Fruit fly (Drosophila melanogaster) whole organism, prepupa: ENCODE measurements around the gene CG44329.
A peak's percentile ranks its signal among the peaks of the same experiment; 100 is the strongest.

ENCODE experiments used
- Blimp-1 ChIP-seq: fragments of 200-800 bp; sonication (Bioruptor generic); optimal IDR thresholded peaks from 3 replicates; lab custom pipeline; 2017; ENCODE audit warnings: missing biosample characterization, missing genetic modification characterization, mild to moderate bottlenecking, moderate library complexity, missing genetic modification reagents
- CG10631 ChIP-seq: fragments of 200-800 bp; sonication (Bioruptor generic); optimal IDR thresholded peaks from 2 replicates; lab custom pipeline; 2016; ENCODE audit warnings: missing biosample characterization, missing genetic modification characterization
- CG10669 ChIP-seq: fragments of 200-800 bp; sonication (Bioruptor generic); optimal IDR thresholded peaks from 3 replicates; lab custom pipeline; 2018; ENCODE audit warnings: missing biosample characterization, mild to moderate bottlenecking, missing genetic modification characterization, moderate library complexity
- CG11294 ChIP-seq: fragments of 200-800 bp; sonication (Bioruptor generic); IDR thresholded peaks from 2 replicates; pipeline ENCODE4 v1.3.6; 2022; ENCODE audit warnings: missing biosample characterization, missing genetic modification characterization
- CG11762 ChIP-seq: fragments of 200-800 bp; sonication (Bioruptor generic); optimal IDR thresholded peaks from 3 replicates; lab custom pipeline; 2016; ENCODE audit warnings: missing biosample characterization, missing genetic modification characterization; ENCODE audit not compliant: insufficient read depth
- CG11902 ChIP-seq: fragments of 200-800 bp; sonication (Bioruptor generic); optimal IDR thresholded peaks from 3 replicates; lab custom pipeline; 2016; ENCODE audit warnings: missing biosample characterization, missing genetic modification characterization
- CG15336 ChIP-seq: fragments of 200-800 bp; sonication (Bioruptor generic); IDR thresholded peaks from 2 replicates; pipeline ENCODE4 v1.3.6; 2022; ENCODE audit warnings: missing biosample characterization, missing genetic modification characterization
- CG1621 ChIP-seq: fragments of 200-800 bp; sonication (Bioruptor generic); optimal IDR thresholded peaks from 3 replicates; lab custom pipeline; 2018; ENCODE audit warnings: missing biosample characterization, mild to moderate bottlenecking, missing genetic modification characterization
- CG16779 ChIP-seq: fragments of 200-800 bp; sonication (Bioruptor generic); optimal IDR thresholded peaks from 3 replicates; lab custom pipeline; 2017; ENCODE audit warnings: missing biosample characterization, mild to moderate bottlenecking, missing genetic modification characterization
- CG31627 ChIP-seq: fragments of 200-800 bp; sonication (Bioruptor generic); optimal IDR thresholded peaks from 3 replicates; lab custom pipeline; 2016; ENCODE audit warnings: missing biosample characterization, missing genetic modification characterization
- CG32006 ChIP-seq: fragments of 200-800 bp; sonication (Bioruptor generic); optimal IDR thresholded peaks from 3 replicates; lab custom pipeline; 2017; ENCODE audit warnings: missing biosample characterization, mild to moderate bottlenecking, missing genetic modification characterization
- CG34406 ChIP-seq: fragments of 200-800 bp; sonication (Bioruptor generic); optimal IDR thresholded peaks from 3 replicates; lab custom pipeline; 2016; ENCODE audit warnings: missing biosample characterization, missing genetic modification characterization
- CG3919 ChIP-seq: fragments of 200-800 bp; sonication (Bioruptor generic); optimal IDR thresholded peaks from 3 replicates; lab custom pipeline; 2016; ENCODE audit warnings: missing biosample characterization, missing genetic modification characterization
- CG4318 ChIP-seq: fragments of 200-800 bp; sonication (Bioruptor generic); optimal IDR thresholded peaks from 3 replicates; lab custom pipeline; 2017; ENCODE audit warnings: missing biosample characterization, mild to moderate bottlenecking, missing genetic modification characterization
- CG6163 ChIP-seq: fragments of 200-800 bp; sonication (Bioruptor generic); IDR thresholded peaks from 3 replicates; pipeline ENCODE4 v1.3.6; 2022; ENCODE audit warnings: missing biosample characterization, missing genetic modification characterization
- CG6276 ChIP-seq: fragments of 200-800 bp; sonication (Bioruptor generic); optimal IDR thresholded peaks from 2 replicates; lab custom pipeline; 2017; ENCODE audit warnings: missing biosample characterization, mild to moderate bottlenecking, missing genetic modification characterization
- CG6792 ChIP-seq: fragments of 200-800 bp; sonication (Bioruptor generic); optimal IDR thresholded peaks from 3 replicates; lab custom pipeline; 2016; ENCODE audit warnings: missing biosample characterization, missing genetic modification characterization
- CG6808 ChIP-seq: fragments of 200-800 bp; sonication (Bioruptor generic); optimal IDR thresholded peaks from 3 replicates; lab custom pipeline; 2017; ENCODE audit warnings: missing biosample characterization, missing genetic modification characterization, mild to moderate bottlenecking, moderate library complexity, missing genetic modification reagents
- CG8119 ChIP-seq: fragments of 200-800 bp; sonication (Bioruptor generic); IDR thresholded peaks from 3 replicates; pipeline ENCODE4 v1.3.6; 2022; ENCODE audit warnings: missing biosample characterization, missing genetic modification characterization
- CG8319 ChIP-seq: fragments of 200-800 bp; sonication (Bioruptor generic); optimal IDR thresholded peaks from 3 replicates; lab custom pipeline; 2016; ENCODE audit warnings: missing biosample characterization, missing genetic modification characterization
- CG8632 ChIP-seq: fragments of 200-800 bp; sonication (Bioruptor generic); optimal IDR thresholded peaks from 3 replicates; lab custom pipeline; 2016; ENCODE audit warnings: missing biosample characterization, missing genetic modification characterization
- CG9139 ChIP-seq: fragments of 200-800 bp; sonication (Bioruptor generic); optimal IDR thresholded peaks from 3 replicates; lab custom pipeline; 2017; ENCODE audit warnings: missing biosample characterization, mild to moderate bottlenecking, missing genetic modification characterization
- Eip75B ChIP-seq: fragments of 200-800 bp; sonication (Bioruptor generic); optimal IDR thresholded peaks from 3 replicates; lab custom pipeline; 2016; ENCODE audit warnings: missing biosample characterization, missing genetic modification characterization
- Eip78C ChIP-seq: fragments of 200-800 bp; sonication (Bioruptor generic); peaks from one replicate; lab custom pipeline; 2016; ENCODE audit warnings: missing biosample characterization, missing genetic modification characterization
- Eip93F ChIP-seq: fragments of 200-800 bp; sonication (Bioruptor generic); optimal IDR thresholded peaks from 2 replicates; lab custom pipeline; 2016; ENCODE audit warnings: missing biosample characterization, mild to moderate bottlenecking, missing genetic modification characterization
- Ets21C ChIP-seq: fragments of 200-800 bp; sonication (Bioruptor generic); optimal IDR thresholded peaks from 3 replicates; lab custom pipeline; 2016; ENCODE audit warnings: missing biosample characterization, missing genetic modification characterization
- Ets96B ChIP-seq: fragments of 200-800 bp; optimal IDR thresholded peaks from 2 replicates; lab custom pipeline; 2019; ENCODE audit warnings: missing biosample characterization, mild to moderate bottlenecking, missing genetic modification characterization, moderate library complexity
- Gug ChIP-seq: fragments of 200-800 bp; sonication (Bioruptor generic); IDR thresholded peaks from 2 replicates; pipeline ENCODE4 v1.3.6; 2022; ENCODE audit warnings: missing biosample characterization, missing genetic modification characterization
- Hr38 ChIP-seq: sonication (Bioruptor generic); optimal IDR thresholded peaks from 2 replicates; lab custom pipeline; 2016; ENCODE audit warnings: missing biosample characterization, missing genetic modification characterization
- Hr39 ChIP-seq: fragments of 200-800 bp; sonication (Bioruptor generic); optimal IDR thresholded peaks from 2 replicates; lab custom pipeline; 2016; ENCODE audit warnings: missing biosample characterization, missing genetic modification characterization
- Lpt ChIP-seq: fragments of 200-800 bp; sonication (Bioruptor generic); optimal IDR thresholded peaks from 3 replicates; lab custom pipeline; 2016; ENCODE audit warnings: missing biosample characterization, missing genetic modification characterization
- Met ChIP-seq: fragments of 200-800 bp; sonication (Bioruptor generic); optimal IDR thresholded peaks from 3 replicates; lab custom pipeline; 2016; ENCODE audit warnings: missing biosample characterization, missing genetic modification characterization
- Smox ChIP-seq: fragments of 200-800 bp; sonication (Bioruptor generic); optimal IDR thresholded peaks from 3 replicates; lab custom pipeline; 2016; ENCODE audit warnings: missing biosample characterization, missing genetic modification characterization
- Sox102F ChIP-seq: fragments of 200-800 bp; sonication (Bioruptor generic); optimal IDR thresholded peaks from 2 replicates; lab custom pipeline; 2016; ENCODE audit warnings: missing biosample characterization, mild to moderate bottlenecking, missing genetic modification characterization
- Sox15 ChIP-seq: fragments of 200-800 bp; sonication (Bioruptor generic); optimal IDR thresholded peaks from 3 replicates; lab custom pipeline; 2016; ENCODE audit warnings: missing biosample characterization, missing genetic modification characterization
- acj6 ChIP-seq: fragments of 200-800 bp; sonication (Bioruptor generic); optimal IDR thresholded peaks from 3 replicates; lab custom pipeline; 2016; ENCODE audit warnings: missing biosample characterization, missing genetic modification characterization
- cyc ChIP-seq: fragments of 200-800 bp; sonication (Bioruptor generic); optimal IDR thresholded peaks from 3 replicates; lab custom pipeline; 2016; ENCODE audit warnings: missing biosample characterization, missing genetic modification characterization
- dsx ChIP-seq: fragments of 200-800 bp; optimal IDR thresholded peaks from 3 replicates; lab custom pipeline; 2019; ENCODE audit warnings: missing biosample characterization, mild to moderate bottlenecking, missing genetic modification characterization, moderate library complexity; ENCODE audit not compliant: poor library complexity, severe bottlenecking
- eg ChIP-seq: fragments of 200-800 bp; sonication (Bioruptor generic); IDR thresholded peaks from 3 replicates; pipeline ENCODE4 v1.3.6; 2022; ENCODE audit warnings: missing biosample characterization, missing genetic modification characterization
- fd59A ChIP-seq: fragments of 200-800 bp; sonication (Bioruptor generic); optimal IDR thresholded peaks from 2 replicates; lab custom pipeline; 2017; ENCODE audit warnings: missing biosample characterization, mild to moderate bottlenecking, missing genetic modification characterization, missing genetic modification reagents
- fd85E ChIP-seq: fragments of 200-800 bp; sonication (Bioruptor generic); optimal IDR thresholded peaks from 3 replicates; lab custom pipeline; 2016; ENCODE audit warnings: missing biosample characterization, missing genetic modification characterization
- fkh ChIP-seq: fragments of 200-800 bp; sonication (Bioruptor generic); optimal IDR thresholded peaks from 3 replicates; lab custom pipeline; 2017; ENCODE audit warnings: missing biosample characterization, mild to moderate bottlenecking, missing genetic modification characterization, moderate library complexity
- lz ChIP-seq: fragments of 200-800 bp; sonication (Bioruptor generic); optimal IDR thresholded peaks from 3 replicates; lab custom pipeline; 2016; ENCODE audit warnings: missing biosample characterization, missing genetic modification characterization
- net ChIP-seq: fragments of 200-800 bp; sonication (Bioruptor generic); optimal IDR thresholded peaks from 3 replicates; lab custom pipeline; 2016; ENCODE audit warnings: missing biosample characterization, missing genetic modification characterization
- ss ChIP-seq, 2 experiments: fragments of 200-800 bp; sonication (Bioruptor generic); optimal IDR thresholded peaks; 2 replicates in 1 of 2; 3 replicates in 1 of 2; lab custom pipeline; 2017 to 2018; ENCODE audit warnings: mild to moderate bottlenecking in 2 of 2, missing biosample characterization in 2 of 2, missing genetic modification characterization in 2 of 2, moderate library complexity in 1 of 2
- svp ChIP-seq: fragments of 200-800 bp; sonication (Bioruptor generic); peaks from one replicate; lab custom pipeline; 2016; ENCODE audit warnings: missing biosample characterization, missing genetic modification characterization
- vri ChIP-seq: fragments of 200-800 bp; sonication (Bioruptor generic); optimal IDR thresholded peaks from 3 replicates; lab custom pipeline; 2016; ENCODE audit warnings: missing biosample characterization, mild to moderate bottlenecking, missing genetic modification characterization

Gene CG44329

dm6 chrX:5766732-5767131, 46.0 kb downstream of the CG44329 start:
- TF ChIP-seq Eip78C (peak; percentile 8), vri (no peak), dsx (GFP tag; lab: Kevin White, UChicago) (no peak), Hr39 (GFP tag; lab: Kevin White, UChicago) (no peak), CG3919 (GFP tag; lab: Kevin White, UChicago) (no peak), Ets21C (GFP tag; lab: Kevin White, UChicago) (no peak)

dm6 chrX:5764001-5764892, 48.5 kb downstream of the CG44329 start, which contains the start of the genes MAPk-Ak2 and CG42699:
Gene MAPk-Ak2, minus strand, starts transcription at chrX:5764203.
Gene CG42699, plus strand, starts transcription at chrX:5764553.
- TF ChIP-seq Sox15 (GFP tag; lab: Kevin White, UChicago) (no peak), net (GFP tag; lab: Kevin White, UChicago) (peak; percentile 70), CG11762 (no peak), fd85E (no peak), CG1621 (tag; lab: Kevin White, UChicago) (peak; percentile 34), CG32006 (no peak), ss (GFP tag; optimal IDR thresholded peaks at IDR 0.05; lab: Kevin White, UChicago) (peak; percentile 65 to 80), acj6 (GFP tag; lab: Kevin White, UChicago) (peak; percentile 10), CG34406 (GFP tag; lab: Kevin White, UChicago) (peak; percentile 58), CG11902 (GFP tag; lab: Kevin White, UChicago) (no peak), CG11294 (GFP tag; lab: Robert Waterston, UW) (no peak), CG16779 (peak; percentile 52), vri (peak; percentile 57), Hr38 (GFP tag; lab: Kevin White, UChicago) (no peak), Hr39 (GFP tag; lab: Kevin White, UChicago) (no peak), CG10631 (GFP tag; lab: Kevin White, UChicago) (peak; percentile 49), Blimp-1 (GFP tag; lab: Kevin White, UChicago) (peak; percentile 29), fkh (peak; percentile 97), CG8119 (0 out of 3 replicates have a peak, but pooled peaks have one; percentile 22), CG6792 (GFP tag; lab: Kevin White, UChicago) (peak; percentile 54), Eip75B (GFP tag; lab: Kevin White, UChicago) (peak; percentile 38), Ets96B (tag; lab: Kevin White, UChicago) (peak; percentile 15), Met (peak; percentile 54), CG3919 (GFP tag; lab: Kevin White, UChicago) (peak; percentile 45), CG4318 (no peak), CG6808 (GFP tag; lab: Kevin White, UChicago) (peak; percentile 74), CG15336 (no peak), CG10669 (peak; percentile 58), CG31627 (GFP tag; lab: Kevin White, UChicago) (no peak), CG9139 (GFP tag; lab: Kevin White, UChicago) (peak; percentile 65), eg (GFP tag; lab: Robert Waterston, UW) (no peak; the same call in 2 of the 3 replicates), cyc (peak; percentile 3), fd59A (peak; percentile 13), svp (GFP tag; lab: Kevin White, UChicago) (no peak), Smox (GFP tag; lab: Kevin White, UChicago) (no peak), CG8319 (GFP tag; lab: Kevin White, UChicago) (no peak), Lpt (GFP tag; lab: Kevin White, UChicago) (no peak), Eip93F (GFP tag; lab: Kevin White, UChicago) (no peak), dsx (GFP tag; lab: Kevin White, UChicago) (peak; percentile 55), lz (GFP tag; lab: Kevin White, UChicago) (no peak), Gug (GFP tag; lab: Robert Waterston, UW) (no peak), CG6163 (peak; percentile 34; the same call in 2 of the 3 replicates), Sox102F (GFP tag; lab: Kevin White, UChicago) (peak; percentile 54), CG6276 (GFP tag; lab: Kevin White, UChicago) (peak; percentile 7), CG8632 (GFP tag; lab: Kevin White, UChicago) (peak; percentile 58)
